Fruit fly (Drosophila melanogaster) whole organism, prepupa: Measurements from ENCODE around the gene tll.

Experiments
- Blimp-1 ChIP-seq: fragments of 200-800 bp; sonication (Bioruptor generic); optimal IDR thresholded peaks from 3 replicates; lab custom pipeline; 2017; ENCODE audit warnings: missing biosample characterization, missing genetic modification characterization, mild to moderate bottlenecking, moderate library complexity, missing genetic modification reagents
- CG16779 ChIP-seq: fragments of 200-800 bp; sonication (Bioruptor generic); optimal IDR thresholded peaks from 3 replicates; lab custom pipeline; 2017; ENCODE audit warnings: missing biosample characterization, mild to moderate bottlenecking, missing genetic modification characterization
- CG4318 ChIP-seq: fragments of 200-800 bp; sonication (Bioruptor generic); optimal IDR thresholded peaks from 3 replicates; lab custom pipeline; 2017; ENCODE audit warnings: missing biosample characterization, mild to moderate bottlenecking, missing genetic modification characterization
- CG6276 ChIP-seq: fragments of 200-800 bp; sonication (Bioruptor generic); optimal IDR thresholded peaks from 2 replicates; lab custom pipeline; 2017; ENCODE audit warnings: missing biosample characterization, mild to moderate bottlenecking, missing genetic modification characterization
- CG6792 ChIP-seq: fragments of 200-800 bp; sonication (Bioruptor generic); optimal IDR thresholded peaks from 3 replicates; lab custom pipeline; 2016; ENCODE audit warnings: missing biosample characterization, missing genetic modification characterization
- CG6808 ChIP-seq: fragments of 200-800 bp; sonication (Bioruptor generic); optimal IDR thresholded peaks from 3 replicates; lab custom pipeline; 2017; ENCODE audit warnings: missing biosample characterization, missing genetic modification characterization, mild to moderate bottlenecking, moderate library complexity, missing genetic modification reagents
- Eip75B ChIP-seq: fragments of 200-800 bp; sonication (Bioruptor generic); optimal IDR thresholded peaks from 3 replicates; lab custom pipeline; 2016; ENCODE audit warnings: missing biosample characterization, missing genetic modification characterization
- Met ChIP-seq: fragments of 200-800 bp; sonication (Bioruptor generic); optimal IDR thresholded peaks from 3 replicates; lab custom pipeline; 2016; ENCODE audit warnings: missing biosample characterization, missing genetic modification characterization
- OdsH ChIP-seq: fragments of 200-800 bp; sonication (Bioruptor generic); optimal IDR thresholded peaks from 3 replicates; lab custom pipeline; 2016; ENCODE audit warnings: missing biosample characterization, missing genetic modification characterization
- Sox14 ChIP-seq: fragments of 200-800 bp; sonication (Bioruptor generic); optimal IDR thresholded peaks from 3 replicates; lab custom pipeline; 2016; ENCODE audit warnings: missing biosample characterization, missing genetic modification characterization
- Sox15 ChIP-seq: fragments of 200-800 bp; sonication (Bioruptor generic); optimal IDR thresholded peaks from 3 replicates; lab custom pipeline; 2016; ENCODE audit warnings: missing biosample characterization, missing genetic modification characterization
- dac ChIP-seq: fragments of 200-800 bp; sonication (Bioruptor generic); optimal IDR thresholded peaks from 2 replicates; lab custom pipeline; 2017; ENCODE audit warnings: missing biosample characterization, mild to moderate bottlenecking, missing genetic modification characterization
- vri ChIP-seq: fragments of 200-800 bp; sonication (Bioruptor generic); optimal IDR thresholded peaks from 3 replicates; lab custom pipeline; 2016; ENCODE audit warnings: missing biosample characterization, mild to moderate bottlenecking, missing genetic modification characterization

DNA sequence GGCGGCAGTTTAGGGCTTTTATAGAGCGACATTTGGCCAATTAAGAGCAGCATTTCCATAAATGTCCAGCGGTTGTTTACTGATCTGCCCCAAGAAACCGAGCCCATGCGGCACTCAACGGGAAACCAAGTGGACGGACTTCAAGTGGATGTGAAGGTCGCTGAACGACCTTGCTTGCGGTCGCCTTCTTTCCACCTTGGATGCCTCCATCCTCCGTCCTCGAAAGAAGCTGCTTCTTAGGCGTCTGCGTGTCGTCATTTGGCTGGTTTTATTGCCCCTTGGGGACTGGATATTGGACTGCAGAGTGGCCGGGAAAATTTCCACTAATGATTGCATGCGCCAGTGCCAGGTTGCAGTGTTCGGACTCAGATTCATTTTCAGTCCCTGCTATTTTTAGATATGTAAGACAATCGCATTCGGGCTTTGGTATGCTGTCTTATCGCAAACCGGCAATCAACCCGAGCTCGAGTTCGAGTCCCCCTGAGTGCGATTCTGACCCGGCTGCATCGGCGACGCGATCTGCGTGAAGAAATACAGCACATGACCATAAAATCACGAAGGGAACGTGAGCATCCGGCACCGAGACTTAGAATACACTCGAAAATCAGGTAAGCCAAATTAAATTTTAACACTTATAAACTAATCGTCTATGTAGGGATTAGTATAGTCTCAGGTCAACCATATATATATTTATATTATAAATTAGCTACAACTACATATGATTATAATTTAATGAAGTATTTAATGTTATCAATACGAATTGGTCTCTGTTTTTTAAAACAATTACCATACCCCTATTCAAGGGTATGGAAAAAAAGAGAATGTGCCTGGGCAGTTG lies 9.3 kb upstream of the tll start:
- TF ChIP-seq vri (GFP tag; lab: Kevin White, UChicago) = no peak
- peak; percentile 32 for TF ChIP-seq Sox15 (GFP tag; lab: Kevin White, UChicago)
- TF ChIP-seq CG6276 (GFP tag; lab: Kevin White, UChicago) = no peak
- peak; percentile 66 for TF ChIP-seq CG6808 (GFP tag; lab: Kevin White, UChicago)
- no peak for TF ChIP-seq CG4318
- TF ChIP-seq CG6792 (GFP tag; lab: Kevin White, UChicago) = peak; percentile 59
- TF ChIP-seq OdsH (GFP tag; lab: Kevin White, UChicago) = peak; percentile 65
- peak; percentile 42 for TF ChIP-seq Sox14 (GFP tag; lab: Kevin White, UChicago)
- TF ChIP-seq dac (GFP tag; lab: Kevin White, UChicago) = no peak
- peak; percentile 33 for TF ChIP-seq CG16779 (tag; lab: Kevin White, UChicago)
- TF ChIP-seq Met (GFP tag; lab: Kevin White, UChicago) = peak; percentile 49
- TF ChIP-seq Eip75B (GFP tag; lab: Kevin White, UChicago) = no peak
- TF ChIP-seq Blimp-1 (GFP tag; lab: Kevin White, UChicago) = peak; percentile 19
